Worm (Caenorhabditis elegans): ENCODE measurements around the gene coq-6.

Gene coq-6

DNA sequence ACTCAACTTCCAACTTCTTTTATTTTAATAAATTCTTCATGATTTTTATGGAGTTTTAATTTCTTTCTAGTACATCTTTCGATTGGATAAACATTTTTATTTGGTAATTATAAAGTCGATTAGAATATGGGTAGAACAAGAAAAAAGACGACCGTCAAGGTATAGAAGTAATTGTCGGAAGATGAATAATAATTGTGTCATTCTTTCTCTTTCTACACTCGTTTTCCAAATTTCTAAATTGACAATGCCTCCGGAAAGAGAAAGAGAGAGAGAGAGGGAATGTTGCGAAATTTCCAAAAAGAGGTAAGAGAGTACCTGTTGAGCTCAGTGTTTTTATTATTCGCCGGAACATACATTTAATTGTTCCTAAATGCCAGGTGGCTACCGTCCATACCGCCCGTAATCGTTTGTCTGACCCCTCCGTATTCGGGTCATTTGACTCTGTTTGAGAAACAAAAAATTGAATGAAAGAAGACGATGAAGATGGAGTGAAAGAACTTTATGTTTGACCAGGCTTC lies 45.3 kb downstream of the coq-6 start, which contains the start of gene E02C12.12:
Gene E02C12.12, minus strand, starts transcription at position 468 of the 518 bp plus-strand sequence.
- TF ChIP-seq unc-62 (GFP tag; optimal IDR thresholded peaks at IDR 0.05 in 1 of 2) (peak in 1 of 2 experiments; percentile 55), unc-62 (tag; optimal IDR thresholded peaks at IDR 0.05) (no peak), D1046.2 (GFP tag; IDR thresholded peaks at IDR 0.05) (no peak)

DNA sequence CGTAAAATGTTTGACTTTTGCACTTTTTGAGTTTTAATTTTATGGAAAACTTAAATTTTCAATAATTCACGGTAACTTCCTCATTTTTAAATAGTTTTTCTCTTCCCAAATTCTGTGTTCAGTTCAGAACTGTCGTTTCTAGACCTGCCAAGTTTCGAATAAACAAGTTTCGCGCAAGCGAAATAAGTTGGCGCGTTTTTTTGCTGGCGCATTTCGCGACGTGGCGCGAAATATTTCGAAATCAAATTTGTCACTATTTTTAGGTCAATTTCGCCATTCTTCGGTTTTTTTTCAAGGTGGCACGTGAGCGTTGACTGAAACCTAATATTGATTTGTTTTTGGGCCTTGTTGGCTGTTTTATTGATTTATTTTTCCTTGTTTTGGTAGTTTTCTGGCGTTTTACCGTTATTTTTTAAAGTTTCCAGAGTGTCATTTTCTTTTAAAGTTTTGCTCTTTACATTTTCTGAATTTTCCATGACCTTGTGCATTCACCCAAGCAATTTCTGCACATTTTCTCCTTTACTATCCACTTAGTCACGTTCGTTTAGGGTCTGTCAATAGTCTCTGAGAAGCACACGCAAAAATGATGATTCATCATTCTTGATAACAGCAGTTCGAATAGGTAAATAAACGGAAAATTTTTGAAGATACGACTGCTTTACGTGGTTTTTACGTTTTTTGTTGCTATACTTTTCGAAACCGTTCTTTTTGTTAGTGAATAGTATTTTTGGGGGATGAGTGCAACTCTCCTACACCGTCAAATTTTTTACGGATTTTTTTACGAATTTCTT lies 46.2 kb downstream of the coq-6 start:
- TF ChIP-seq lsy-2 (tag; optimal IDR thresholded peaks at IDR 0.05): no peak
- TF ChIP-seq lin-1 (GFP tag; IDR thresholded peaks at IDR 0.05): no peak
- no peak for TF ChIP-seq snpc-4 (tag; optimal IDR thresholded peaks at IDR 0.05)
- TF ChIP-seq spr-3 (GFP tag; optimal IDR thresholded peaks at IDR 0.05): no peak
- no peak for TF ChIP-seq nhr-42 (GFP tag; IDR thresholded peaks at IDR 0.05)
- TF ChIP-seq F44E2.7 (GFP tag; IDR thresholded peaks at IDR 0.05): no peak
- no peak for TF ChIP-seq zip-2 (tag; optimal IDR thresholded peaks at IDR 0.05)
- no peak for TF ChIP-seq Y5F2A.4 (GFP tag; optimal IDR thresholded peaks at IDR 0.05)
- TF ChIP-seq duxl-1 (tag; optimal IDR thresholded peaks at IDR 0.05; ENCODE audit: poor library complexity): no peak
- TF ChIP-seq rbr-2 (tag; optimal IDR thresholded peaks at IDR 0.05): no peak
- no peak for TF ChIP-seq vab-7 (GFP tag; IDR thresholded peaks at IDR 0.05)
- no peak for TF ChIP-seq zip-11 (GFP tag; IDR thresholded peaks at IDR 0.05)
- no peak for TF ChIP-seq pha-4 (GFP tag; IDR thresholded peaks at IDR 0.05)
- TF ChIP-seq pha-4 (tag; optimal IDR thresholded peaks at IDR 0.05): no peak
- no peak for TF ChIP-seq nhr-111 (GFP tag; optimal IDR thresholded peaks at IDR 0.05)
- no peak for TF ChIP-seq skn-1 (tag; optimal IDR thresholded peaks at IDR 0.05)
- peak; percentile 28 for TF ChIP-seq hlh-30 (tag; optimal IDR thresholded peaks at IDR 0.05; ENCODE audit: insufficient read depth)
- TF ChIP-seq dpl-1 (GFP tag; optimal IDR thresholded peaks at IDR 0.05): peak; percentile 4
- TF ChIP-seq tag-97 (GFP tag; IDR thresholded peaks at IDR 0.05): no peak
- TF ChIP-seq lin-39 (tag; optimal IDR thresholded peaks at IDR 0.05): no peak
- no peak for TF ChIP-seq nhr-76 (tag; optimal IDR thresholded peaks at IDR 0.05)
- no peak for TF ChIP-seq unc-39 (tag; optimal IDR thresholded peaks at IDR 0.05)
- no peak for TF ChIP-seq hlh-11 (tag; optimal IDR thresholded peaks at IDR 0.05)
- TF ChIP-seq pqm-1 (tag; optimal IDR thresholded peaks at IDR 0.05): peak; percentile 13
- no peak for TF ChIP-seq T20F7.1 (GFP tag; optimal IDR thresholded peaks at IDR 0.05)
- TF ChIP-seq dve-1 (tag; optimal IDR thresholded peaks at IDR 0.05; ENCODE audit: insufficient read depth): peak; percentile 8
- TF ChIP-seq ztf-11 (tag; optimal IDR thresholded peaks at IDR 0.05): no peak
- TF ChIP-seq dmd-6 (GFP tag; IDR thresholded peaks at IDR 0.05): 0 out of 2 replicates have a peak, but pooled peaks have one; percentile 20
- TF ChIP-seq nhr-77 (tag; optimal IDR thresholded peaks at IDR 0.05): no peak
- TF ChIP-seq ceh-20 (GFP tag; IDR thresholded peaks at IDR 0.05): no peak
- TF ChIP-seq arid-1 (GFP tag; conservative IDR thresholded peaks at IDR 0.05): no peak
- TF ChIP-seq daf-16 (GFP tag; optimal IDR thresholded peaks at IDR 0.05): no peak
- peak; percentile 60 for TF ChIP-seq daf-16 (tag; optimal IDR thresholded peaks at IDR 0.05)
- TF ChIP-seq fkh-10 (GFP tag; optimal IDR thresholded peaks at IDR 0.05): no peak
- no peak for TF ChIP-seq nhr-102 (tag; optimal IDR thresholded peaks at IDR 0.05)
- TF ChIP-seq ceh-32 (tag; optimal IDR thresholded peaks at IDR 0.05; ENCODE audit: poor library complexity): no peak
- TF ChIP-seq lin-29 (GFP tag; IDR thresholded peaks at IDR 0.05): no peak
- TF ChIP-seq mes-2 (tag; optimal IDR thresholded peaks at IDR 0.05; ENCODE audit: poor library complexity, severe bottlenecking): no peak
- TF ChIP-seq mep-1 (tag; optimal IDR thresholded peaks at IDR 0.05): no peak
- no peak for TF ChIP-seq lin-15B (tag; optimal IDR thresholded peaks at IDR 0.05)
- no peak for TF ChIP-seq R02D3.7 (tag; optimal IDR thresholded peaks at IDR 0.05)
- TF ChIP-seq zfp-3 (GFP tag; conservative IDR thresholded peaks at IDR 0.05): no peak
- TF ChIP-seq nhr-237 (tag; optimal IDR thresholded peaks at IDR 0.05): no peak
- no peak for TF ChIP-seq ceh-44 (GFP tag; IDR thresholded peaks at IDR 0.05)
- TF ChIP-seq nhr-25 (tag; optimal IDR thresholded peaks at IDR 0.05; ENCODE audit: borderline replicate concordance, insufficient read depth): no peak

Measured in whole organism, L4 larva.